Worm (Caenorhabditis elegans): ENCODE measurements around the gene sra-12.

sra-12 gene

DNA sequence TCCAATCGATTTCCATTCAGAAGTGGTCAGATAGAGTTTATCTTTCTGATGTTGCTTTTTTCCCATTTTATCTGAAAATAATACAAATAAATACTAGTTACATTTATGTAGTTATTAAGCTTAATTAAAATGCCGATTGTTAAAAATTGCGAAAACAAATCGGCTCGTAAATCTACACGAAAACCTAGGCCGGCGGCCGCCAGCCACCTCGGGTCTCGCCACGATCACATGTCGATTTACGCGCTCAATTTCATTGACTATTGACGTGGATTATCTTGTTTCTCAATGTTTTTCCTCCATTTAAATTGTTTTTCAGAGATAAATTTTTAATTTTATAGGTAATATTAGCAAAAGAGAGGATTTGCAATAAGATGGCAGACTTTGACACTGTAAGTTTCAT lies 31.7 kb downstream of the sra-12 start, which contains the start of the genes cyn-4 and copz-1:
Gene cyn-4, minus strand, starts transcription at position 71 of the 400 bp plus-strand sequence.
Gene copz-1, plus strand, starts transcription at position 339 of the 400 bp plus-strand sequence.
- TF ChIP-seq unc-30 (tag; optimal IDR thresholded peaks at IDR 0.05) (no peak), lin-39 (tag; optimal IDR thresholded peaks at IDR 0.05) (peak; percentile 30), irx-1 (tag; optimal IDR thresholded peaks at IDR 0.05) (peak; percentile 86), mep-1 (tag; optimal IDR thresholded peaks at IDR 0.05) (peak; percentile 79), ztf-4 (tag; optimal IDR thresholded peaks at IDR 0.05) (no peak), mef-2 (tag; optimal IDR thresholded peaks at IDR 0.05) (no peak), mdl-1 (tag; optimal IDR thresholded peaks at IDR 0.05) (peak in 1 of 2 experiments; percentile 76), snu-23 (GFP tag; optimal IDR thresholded peaks at IDR 0.05) (peak; percentile 91), ceh-90 (tag; optimal IDR thresholded peaks at IDR 0.05) (peak; percentile 84), lin-35 (GFP tag; optimal IDR thresholded peaks at IDR 0.05) (peak; percentile 80 to 85), lin-13 (GFP tag; optimal IDR thresholded peaks at IDR 0.05) (peak; percentile 68), aha-1 (tag; optimal IDR thresholded peaks at IDR 0.05) (no peak), lin-14 (GFP tag; optimal IDR thresholded peaks at IDR 0.05) (peak; percentile 88), elt-3 (tag; optimal IDR thresholded peaks at IDR 0.05) (peak in 2 of 6 experiments; percentile 39 to 80), pax-3 (tag; optimal IDR thresholded peaks at IDR 0.05) (peak; percentile 71), ceh-63 (GFP tag; optimal IDR thresholded peaks at IDR 0.05) (no peak), sox-4 (tag; optimal IDR thresholded peaks at IDR 0.05) (peak; percentile 54), lin-15B (tag; optimal IDR thresholded peaks at IDR 0.05) (peak; percentile 81), egl-27 (tag; optimal IDR thresholded peaks at IDR 0.05) (no peak), fkh-8 (tag; optimal IDR thresholded peaks at IDR 0.05) (peak; percentile 85), ceh-8 (GFP tag; optimal IDR thresholded peaks at IDR 0.05) (peak; percentile 6), sup-37 (GFP tag; optimal IDR thresholded peaks at IDR 0.05) (no peak), nhr-11 (tag; optimal IDR thresholded peaks at IDR 0.05) (peak; percentile 9), pag-3 (tag; optimal IDR thresholded peaks at IDR 0.05; ENCODE audit: borderline replicate concordance, insufficient read depth) (no peak), alr-1 (tag; optimal IDR thresholded peaks at IDR 0.05; ENCODE audit: borderline replicate concordance) (no peak), hlh-4 (tag; optimal IDR thresholded peaks at IDR 0.05) (no peak), nhr-85 (tag) (peak; percentile 91), pqm-1 (tag; optimal IDR thresholded peaks at IDR 0.05) (no peak), C16A3.4 (tag; optimal IDR thresholded peaks at IDR 0.05) (peak; percentile 80), lir-3 (tag; optimal IDR thresholded peaks at IDR 0.05; ENCODE audit: poor library complexity) (peak; percentile 93), vab-15 (tag; optimal IDR thresholded peaks at IDR 0.05) (peak; percentile 69), nhr-20 (tag; optimal IDR thresholded peaks at IDR 0.05) (peak; percentile 90), ztf-11 (tag; optimal IDR thresholded peaks at IDR 0.05) (peak in 1 of 2 experiments; percentile 86), unc-62 (GFP tag; optimal IDR thresholded peaks at IDR 0.05) (no peak), aly-2 (tag; optimal IDR thresholded peaks at IDR 0.05) (peak; percentile 28), ceh-82 (tag; optimal IDR thresholded peaks at IDR 0.05) (peak; percentile 70 to 80 (median 80)), swsn-7 (tag; optimal IDR thresholded peaks at IDR 0.05) (peak; percentile 85), Y116A8C.19 (tag; optimal IDR thresholded peaks at IDR 0.05; ENCODE audit: borderline replicate concordance) (no peak), grh-1 (GFP tag; IDR thresholded peaks at IDR 0.05) (peak; percentile 60), snpc-4 (tag; optimal IDR thresholded peaks at IDR 0.05) (peak; percentile 42), nhr-47 (tag; optimal IDR thresholded peaks at IDR 0.05) (peak; percentile 89), xbp-1 (tag; optimal IDR thresholded peaks at IDR 0.05) (peak; percentile 90), fkh-4 (tag; optimal IDR thresholded peaks at IDR 0.05; ENCODE audit: borderline replicate concordance) (peak; percentile 83), F16B12.6 (tag; optimal IDR thresholded peaks at IDR 0.05) (peak; percentile 59), jun-1 (tag; optimal IDR thresholded peaks at IDR 0.05) (peak; percentile 0), nhr-71 (tag; optimal IDR thresholded peaks at IDR 0.05) (peak; percentile 92), fos-1 (tag; optimal IDR thresholded peaks at IDR 0.05) (peak; percentile 34), hlh-17 (GFP tag; optimal IDR thresholded peaks at IDR 0.05; ENCODE audit: borderline replicate concordance) (no peak), nhr-76 (tag; optimal IDR thresholded peaks at IDR 0.05) (no peak), unc-86 (tag; optimal IDR thresholded peaks at IDR 0.05) (peak; percentile 77), nhr-19 (GFP tag; conservative IDR thresholded peaks at IDR 0.05) (peak; percentile 78), unc-98 (GFP tag; IDR thresholded peaks at IDR 0.05) (peak; percentile 71)

Data from whole organism, L1 larva.